Worm (Caenorhabditis elegans) whole organism, L4 larva: ENCODE measurements around the gene ZK180.7.

Experiments
- D1046.2 ChIP-seq: fragments of 200-800 bp; sonication (Bioruptor generic); IDR thresholded peaks from 2 replicates; pipeline ENCODE4 v1.3.6; 2022; ENCODE audit warnings: missing genetic modification characterization, missing compliant biosample characterization
- F26F4.8 ChIP-seq: fragments of 200-800 bp; sonication (Bioruptor generic); conservative IDR thresholded peaks from 2 replicates; pipeline ENCODE4 v1.3.6; 2022; ENCODE audit warnings: missing genetic modification characterization, missing compliant biosample characterization
- F44E2.7 ChIP-seq: fragments of 200-800 bp; sonication (Bioruptor generic); IDR thresholded peaks from 2 replicates; pipeline ENCODE4 v2.1.2; 2022; ENCODE audit warnings: missing genetic modification characterization, missing compliant biosample characterization
- T20F7.1 ChIP-seq: fragments of 200-800 bp; sonication (Bioruptor generic); optimal IDR thresholded peaks from 2 replicates; lab custom pipeline; 2018; ENCODE audit warnings: mild to moderate bottlenecking, missing genetic modification characterization, missing compliant biosample characterization
- T26A8.4 ChIP-seq: fragments of 200-800 bp; sonication (Bioruptor generic); IDR thresholded peaks from 2 replicates; pipeline ENCODE4 v1.3.6; 2022; ENCODE audit warnings: missing genetic modification characterization, missing compliant biosample characterization
- Y5F2A.4 ChIP-seq: fragments of 200-800 bp; sonication (Bioruptor generic); optimal IDR thresholded peaks from 2 replicates; lab custom pipeline; 2018; ENCODE audit warnings: mild to moderate bottlenecking, missing genetic modification characterization, missing compliant biosample characterization
- Y75B8A.6 ChIP-seq: fragments of 200-800 bp; sonication (Bioruptor generic); IDR thresholded peaks from 2 replicates; pipeline ENCODE4 v1.3.6; 2022; ENCODE audit warnings: missing genetic modification reagents, missing genetic modification characterization, missing compliant biosample characterization
- ZK337.2 ChIP-seq: fragments of 200-800 bp; sonication (Bioruptor generic); IDR thresholded peaks from 2 replicates; pipeline ENCODE4 v1.3.6; 2022; ENCODE audit warnings: missing genetic modification reagents, missing genetic modification characterization, missing compliant biosample characterization
- aha-1 ChIP-seq: fragments of 150-350 bp; peaks from one replicate; lab custom pipeline; 2014; ENCODE audit warnings: missing biosample characterization, missing genetic modification characterization
- ama-1 ChIP-seq: fragments of 150-350 bp; optimal IDR thresholded peaks from 2 replicates; lab custom pipeline; 2014; ENCODE audit warnings: inconsistent platforms, mixed read lengths
- ceh-20 ChIP-seq: fragments of 200-800 bp; sonication (Bioruptor generic); IDR thresholded peaks from 2 replicates; pipeline ENCODE4 v1.3.6; 2022; ENCODE audit warnings: missing genetic modification reagents, missing genetic modification characterization, missing compliant biosample characterization
- ceh-62 ChIP-seq: sonication (generic microtip); optimal IDR thresholded peaks from 2 replicates; lab custom pipeline; 2017; ENCODE audit warnings: missing biosample characterization, missing genetic modification characterization
- cey-2 ChIP-seq: sonication (generic microtip); optimal IDR thresholded peaks from 3 replicates; lab custom pipeline; 2017; ENCODE audit warnings: missing genetic modification characterization, mild to moderate bottlenecking, missing compliant biosample characterization, antibody characterized with exemption, borderline replicate concordance; ENCODE audit not compliant: insufficient read depth
- ctbp-1 ChIP-seq: fragments of 200-800 bp; sonication (Bioruptor generic); IDR thresholded peaks from 2 replicates; pipeline ENCODE4 v1.3.6; 2022; ENCODE audit warnings: missing genetic modification reagents, missing genetic modification characterization, missing compliant biosample characterization
- daf-16 ChIP-seq, 3 experiments: sonication (generic microtip); optimal IDR thresholded peaks; 2 replicates each; lab custom pipeline; 2016 to 2017; ENCODE audit warnings: missing genetic modification characterization in 3 of 3, missing genetic modification reagents in 3 of 3, mild to moderate bottlenecking in 2 of 3, missing compliant biosample characterization in 2 of 3, missing biosample characterization in 1 of 3, moderate library complexity in 1 of 3
- daf-8 ChIP-seq: fragments of 200-800 bp; sonication (Bioruptor generic); IDR thresholded peaks from 2 replicates; pipeline ENCODE4 v1.3.6; 2022; ENCODE audit warnings: missing genetic modification characterization, missing compliant biosample characterization
- dmd-9 ChIP-seq: fragments of 200-800 bp; sonication (Bioruptor generic); IDR thresholded peaks from 2 replicates; pipeline ENCODE4 v1.3.6; 2022; ENCODE audit warnings: missing genetic modification reagents, missing genetic modification characterization, missing compliant biosample characterization
- dpl-1 ChIP-seq: fragments of 150-350 bp; optimal IDR thresholded peaks from 2 replicates; lab custom pipeline; 2014; ENCODE audit warnings: missing biosample characterization, missing genetic modification reagents, missing genetic modification characterization
- egl-27 ChIP-seq: sonication (generic microtip); optimal IDR thresholded peaks from 3 replicates; lab custom pipeline; 2017; ENCODE audit warnings: missing biosample characterization, missing genetic modification reagents, missing genetic modification characterization
- egl-43 ChIP-seq: fragments of 200-800 bp; sonication (Bioruptor generic); IDR thresholded peaks from 2 replicates; pipeline ENCODE4 v1.3.6; 2022; ENCODE audit warnings: missing genetic modification reagents, missing genetic modification characterization, missing compliant biosample characterization
- hif-1 ChIP-seq, 2 experiments: sonication (generic microtip); optimal IDR thresholded peaks; 2 replicates each; lab custom pipeline; 2016 to 2017; ENCODE audit warnings: missing compliant biosample characterization in 2 of 2, missing genetic modification characterization in 2 of 2, missing genetic modification reagents in 2 of 2, missing genotype in 2 of 2, mild to moderate bottlenecking in 1 of 2
- hlh-30 ChIP-seq: sonication (generic microtip); optimal IDR thresholded peaks from 2 replicates; lab custom pipeline; 2017; ENCODE audit warnings: antibody characterized with exemption, mild to moderate bottlenecking, missing genetic modification characterization, missing compliant biosample characterization; ENCODE audit not compliant: insufficient read depth
- hmg-1.1 ChIP-seq: fragments of 200-800 bp; sonication (Bioruptor generic); IDR thresholded peaks from 2 replicates; pipeline ENCODE4 v1.3.6; 2022; ENCODE audit warnings: missing genetic modification reagents, missing genetic modification characterization, missing compliant biosample characterization
- lin-1 ChIP-seq: fragments of 200-800 bp; sonication (Bioruptor generic); IDR thresholded peaks from 2 replicates; pipeline ENCODE4 v1.3.6; 2022; ENCODE audit warnings: missing genetic modification reagents, missing genetic modification characterization, missing compliant biosample characterization
- lin-38 ChIP-seq: fragments of 200-800 bp; sonication (Bioruptor generic); IDR thresholded peaks from 2 replicates; pipeline ENCODE4 v1.3.6; 2022; ENCODE audit warnings: missing genetic modification reagents, missing genetic modification characterization, missing compliant biosample characterization
- lsy-2 ChIP-seq, 2 experiments: fragments of 150-350 bp in 1 of 2; sonication (generic microtip) in 1 of 2; optimal IDR thresholded peaks; 2 replicates each; lab custom pipeline; 2014 to 2017; ENCODE audit warnings: missing biosample characterization in 2 of 2, missing genetic modification characterization in 2 of 2
- madf-5 ChIP-seq, 2 experiments: fragments of 200-800 bp; sonication (Bioruptor generic); IDR thresholded peaks; 2 replicates each; pipeline ENCODE4 v1.3.6; 2022; ENCODE audit warnings: missing compliant biosample characterization in 2 of 2, missing genetic modification characterization in 2 of 2
- madf-9 ChIP-seq: fragments of 200-800 bp; sonication (Bioruptor generic); conservative IDR thresholded peaks from 2 replicates; pipeline ENCODE4 v1.3.6; 2022; ENCODE audit warnings: missing genetic modification reagents, missing genetic modification characterization, missing compliant biosample characterization
- mdt-29 ChIP-seq: fragments of 200-800 bp; sonication (Bioruptor generic); IDR thresholded peaks from 2 replicates; pipeline ENCODE4 v1.3.6; 2022; ENCODE audit warnings: missing genetic modification reagents, missing genetic modification characterization, missing compliant biosample characterization
- mep-1 ChIP-seq: fragments of 150-350 bp; sonication (generic microtip); optimal IDR thresholded peaks from 3 replicates; lab custom pipeline; 2014; ENCODE audit warnings: missing biosample characterization, missing genetic modification characterization
- nhr-102 ChIP-seq: sonication (generic microtip); optimal IDR thresholded peaks from 2 replicates; lab custom pipeline; 2016; ENCODE audit warnings: mild to moderate bottlenecking, missing genetic modification characterization, moderate library complexity, missing compliant biosample characterization
- nhr-111 ChIP-seq: fragments of 200-800 bp; sonication (Bioruptor generic); optimal IDR thresholded peaks from 2 replicates; lab custom pipeline; 2018; ENCODE audit warnings: mild to moderate bottlenecking, missing genetic modification characterization, missing compliant biosample characterization
- nhr-237 ChIP-seq: sonication (generic microtip); optimal IDR thresholded peaks from 2 replicates; lab custom pipeline; 2017; ENCODE audit warnings: missing biosample characterization, missing genetic modification characterization
- nhr-25 ChIP-seq: sonication (generic microtip); optimal IDR thresholded peaks from 2 replicates; lab custom pipeline; 2017; ENCODE audit warnings: missing genetic modification characterization, mild to moderate bottlenecking, missing compliant biosample characterization, antibody characterized with exemption, moderate library complexity, borderline replicate concordance; ENCODE audit not compliant: insufficient read depth
- nhr-41 ChIP-seq: fragments of 200-800 bp; sonication (Bioruptor generic); IDR thresholded peaks from 2 replicates; pipeline ENCODE4 v1.3.6; 2022; ENCODE audit warnings: missing genetic modification reagents, missing genetic modification characterization, missing compliant biosample characterization
- nhr-77 ChIP-seq: fragments of 150-350 bp; optimal IDR thresholded peaks from 2 replicates; lab custom pipeline; 2014; ENCODE audit warnings: missing biosample characterization, missing genetic modification characterization
- php-3 ChIP-seq: fragments of 200-800 bp; sonication (Bioruptor generic); IDR thresholded peaks from 2 replicates; pipeline ENCODE4 v1.3.6; 2022; ENCODE audit warnings: missing genetic modification reagents, missing genetic modification characterization, missing compliant biosample characterization
- rbr-2 ChIP-seq: sonication (generic microtip); optimal IDR thresholded peaks from 2 replicates; lab custom pipeline; 2016; ENCODE audit warnings: missing genotype, missing genetic modification characterization, missing compliant biosample characterization
- sdz-12 ChIP-seq: fragments of 200-800 bp; sonication (Bioruptor generic); optimal IDR thresholded peaks from 2 replicates; lab custom pipeline; 2018; ENCODE audit warnings: mild to moderate bottlenecking, missing genetic modification characterization, missing compliant biosample characterization
- spr-1 ChIP-seq: sonication (generic microtip); optimal IDR thresholded peaks from 2 replicates; lab custom pipeline; 2016; ENCODE audit warnings: mild to moderate bottlenecking, missing genetic modification characterization, missing compliant biosample characterization
- tag-97 ChIP-seq: fragments of 200-800 bp; sonication (Bioruptor generic); IDR thresholded peaks from 2 replicates; pipeline ENCODE4 v1.3.6; 2022; ENCODE audit warnings: missing genetic modification characterization, missing compliant biosample characterization
- tra-1 ChIP-seq: fragments of 200-800 bp; sonication (Bioruptor generic); IDR thresholded peaks from 2 replicates; pipeline ENCODE4 v1.3.6; 2022; ENCODE audit warnings: missing genetic modification reagents, missing genetic modification characterization, missing compliant biosample characterization
- unc-62 ChIP-seq, 3 experiments: fragments of 150-350 bp in 1 of 3; sonication (generic microtip); optimal IDR thresholded peaks in 2 of 3; peaks in 1 of 3; 1 replicate in 1 of 3; 2 replicates in 2 of 3; lab custom pipeline; 2014 to 2017; ENCODE audit warnings: missing biosample characterization in 3 of 3, missing genetic modification characterization in 3 of 3, missing genetic modification reagents in 3 of 3, missing genotype in 1 of 3
- zag-1 ChIP-seq: fragments of 150-350 bp; optimal IDR thresholded peaks from 2 replicates; lab custom pipeline; 2014; ENCODE audit warnings: missing biosample characterization, missing genetic modification characterization
- zip-11 ChIP-seq: fragments of 200-800 bp; sonication (Bioruptor generic); IDR thresholded peaks from 2 replicates; pipeline ENCODE4 v1.3.6; 2022; ENCODE audit warnings: missing genetic modification characterization, missing compliant biosample characterization
- ztf-7 ChIP-seq: fragments of 150-350 bp; optimal IDR thresholded peaks from 2 replicates; lab custom pipeline; 2014; ENCODE audit warnings: missing biosample characterization, missing genetic modification characterization

Gene ZK180.7

DNA sequence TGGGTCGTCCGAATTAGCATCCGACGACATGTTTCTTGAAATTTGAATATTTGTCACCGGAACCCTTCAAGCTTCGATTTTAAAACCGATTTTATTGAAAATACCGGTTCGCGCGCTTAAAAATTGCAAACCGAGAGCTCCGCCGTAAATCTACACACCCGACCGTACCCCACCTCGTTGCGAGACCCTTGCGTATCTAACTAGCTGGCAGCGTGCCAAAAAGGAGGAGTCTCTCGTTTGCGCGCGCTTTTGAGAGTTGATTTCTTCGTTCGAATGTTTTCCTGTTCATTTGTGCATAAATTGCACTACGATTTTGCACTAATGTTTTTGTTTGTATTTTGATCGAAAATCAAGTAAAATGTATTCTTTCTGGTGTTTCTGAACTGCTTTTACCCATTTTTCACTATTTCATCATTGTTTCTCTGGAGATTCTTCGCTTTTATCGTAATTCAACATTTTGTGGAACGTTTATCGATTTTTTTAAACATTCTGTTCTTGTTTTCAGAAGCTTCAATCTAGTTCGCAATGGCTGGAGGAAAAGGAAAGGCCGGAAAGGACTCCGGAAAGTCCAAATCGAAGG lies 44.5 kb upstream of the ZK180.7 start, which contains the start of the genes wapl-1 and htz-1 (continued):
- peak; percentile 93 for TF ChIP-seq ceh-20 (GFP tag; lab: Robert Waterston, UW)
- no peak for TF ChIP-seq nhr-111 (GFP tag; lab: Kevin White, UChicago)
- no peak for TF ChIP-seq F44E2.7 (GFP tag; lab: Robert Waterston, UW)
- peak; percentile 77 for TF ChIP-seq madf-9 (GFP tag; lab: Robert Waterston, UW)
- no peak for TF ChIP-seq daf-8 (GFP tag; lab: Robert Waterston, UW)
- peak; percentile 84 for TF ChIP-seq mdt-29 (GFP tag; lab: Robert Waterston, UW)
- peak; percentile 85 for TF ChIP-seq egl-43 (GFP tag; lab: Robert Waterston, UW)
- peak; percentile 94 for TF ChIP-seq rbr-2 (tag; lab: Kevin White, UChicago)
- peak; percentile 48; the same call in 1 of the 2 replicates for TF ChIP-seq lin-1 (GFP tag; lab: Robert Waterston, UW)
- peak; percentile 88 for TF ChIP-seq hmg-1.1 (GFP tag; lab: Robert Waterston, UW)
- peak; percentile 98 for TF ChIP-seq T26A8.4 (GFP tag; lab: Robert Waterston, UW)
- no peak for TF ChIP-seq ztf-7
- peak; percentile 98 for TF ChIP-seq dpl-1 (GFP tag; lab: Kevin White, UChicago)
- peak; percentile 88 for TF ChIP-seq dmd-9 (GFP tag; lab: Robert Waterston, UW)
- no peak for TF ChIP-seq zag-1 (tag; lab: Kevin White, UChicago)
- peak; percentile 59 for TF ChIP-seq nhr-237 (tag; lab: Kevin White, UChicago)
- TF ChIP-seq zip-11 (GFP tag; lab: Robert Waterston, UW), result no peak
- TF ChIP-seq php-3, result no peak; the same call in 1 of the 2 replicates
- TF ChIP-seq mep-1 (tag; lab: Kevin White, UChicago), result peak; percentile 97
- TF ChIP-seq nhr-25 (tag; lab: Kevin White, UChicago), result peak; percentile 88
- TF ChIP-seq D1046.2 (GFP tag; lab: Robert Waterston, UW), result peak; percentile 83; the same call in 1 of the 2 replicates
- no peak for TF ChIP-seq ZK337.2 (GFP tag; lab: Robert Waterston, UW)
- TF ChIP-seq nhr-102 (tag; lab: Kevin White, UChicago), result peak; percentile 91
- peak; percentile 100 for TF ChIP-seq aha-1 (tag; lab: Kevin White, UChicago)
- peak; percentile 38 to 91 for TF ChIP-seq hif-1 (tag; optimal IDR thresholded peaks at IDR 0.05; lab: Kevin White, UChicago)
- TF ChIP-seq Y75B8A.6 (GFP tag; lab: Robert Waterston, UW), result 0 out of 2 replicates have a peak, but pooled peaks have one; percentile 35
- TF ChIP-seq cey-2 (tag; lab: Kevin White, UChicago), result no peak
- TF ChIP-seq tag-97 (GFP tag; lab: Robert Waterston, UW), result no peak
- peak; percentile 88 for TF ChIP-seq ama-1 (lab: Kevin White, UChicago)
- TF ChIP-seq egl-27 (tag; lab: Kevin White, UChicago), result no peak
- no peak for TF ChIP-seq sdz-12 (GFP tag; lab: Kevin White, UChicago)
- peak; percentile 80 for TF ChIP-seq spr-1 (tag; lab: Kevin White, UChicago)

DNA sequence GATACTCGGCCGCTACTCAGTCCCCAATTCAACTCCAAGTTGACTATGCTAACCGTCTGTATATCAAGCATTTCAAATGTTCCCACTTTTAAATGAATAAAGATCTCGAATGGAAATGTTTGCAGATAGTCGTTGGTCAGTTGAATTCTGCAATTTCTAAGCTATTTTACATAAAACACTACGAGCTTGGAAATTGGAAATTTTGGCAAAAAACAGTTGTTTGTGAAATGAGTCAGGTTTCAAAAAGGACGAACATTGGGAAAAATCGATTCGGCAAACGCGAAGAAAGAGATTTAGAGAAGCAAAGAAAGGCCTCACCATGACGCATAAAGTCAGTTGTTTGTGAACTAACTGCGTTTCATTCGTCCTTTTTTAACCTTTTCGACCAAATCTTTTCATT lies 43.5 kb upstream of the ZK180.7 start:
- peak; percentile 56 for TF ChIP-seq dpl-1 (GFP tag; lab: Kevin White, UChicago)
- peak; percentile 69 to 84 for TF ChIP-seq lsy-2 (tag; optimal IDR thresholded peaks at IDR 0.05; lab: Kevin White, UChicago)
- peak; percentile 63 for TF ChIP-seq hlh-30 (tag; lab: Kevin White, UChicago)
- TF ChIP-seq nhr-102 (tag; lab: Kevin White, UChicago), result peak; percentile 21
- TF ChIP-seq nhr-41 (GFP tag; lab: Robert Waterston, UW), result no peak
- 0 out of 2 replicates have a peak, but pooled peaks have one; percentile 10 for TF ChIP-seq T26A8.4 (GFP tag; lab: Robert Waterston, UW)
- no peak for TF ChIP-seq ceh-62 (tag; lab: Kevin White, UChicago)
- TF ChIP-seq F26F4.8 (GFP tag; lab: Robert Waterston, UW), result no peak
- peak; percentile 11 for TF ChIP-seq Y5F2A.4 (GFP tag; lab: Kevin White, UChicago)
- peak in 1 of 2 experiments; percentile 67 for TF ChIP-seq unc-62 (GFP tag; optimal IDR thresholded peaks at IDR 0.05 in 1 of 2; lab: Kevin White, UChicago)
- no peak for TF ChIP-seq unc-62 (tag; optimal IDR thresholded peaks at IDR 0.05; lab: Kevin White, UChicago)
- no peak for TF ChIP-seq madf-5 (GFP tag; IDR thresholded peaks at IDR 0.05; lab: Robert Waterston, UW)
- TF ChIP-seq ctbp-1 (GFP tag; lab: Robert Waterston, UW), result 0 out of 2 replicates have a peak, but pooled peaks have one; percentile 28
- TF ChIP-seq daf-16 (GFP tag; optimal IDR thresholded peaks at IDR 0.05; lab: Kevin White, UChicago), result no peak
- TF ChIP-seq daf-16 (tag; optimal IDR thresholded peaks at IDR 0.05; lab: Kevin White, UChicago), result peak; percentile 58
- TF ChIP-seq tra-1, result no peak
- no peak for TF ChIP-seq hif-1 (tag; optimal IDR thresholded peaks at IDR 0.05; lab: Kevin White, UChicago)
- TF ChIP-seq lin-38, result peak; percentile 50
- TF ChIP-seq nhr-237 (tag; lab: Kevin White, UChicago), result no peak
- TF ChIP-seq hmg-1.1 (GFP tag; lab: Robert Waterston, UW), result no peak; the same call in 1 of the 2 replicates
- TF ChIP-seq mep-1 (tag; lab: Kevin White, UChicago), result peak; percentile 46
- peak; percentile 29 for TF ChIP-seq T20F7.1 (GFP tag; lab: Kevin White, UChicago)
- TF ChIP-seq tag-97 (GFP tag; lab: Robert Waterston, UW), result no peak
- no peak for TF ChIP-seq nhr-77 (tag; lab: Kevin White, UChicago)
